Worm (Caenorhabditis elegans) whole organism, L2 larva: ENCODE data around the gene spcs-2.

Experiments
- R02D3.7 ChIP-seq: fragments of 150-350 bp; optimal IDR thresholded peaks from 2 replicates; lab custom pipeline; 2014; ENCODE audit warnings: missing biosample characterization, missing genetic modification characterization
- dmd-4 ChIP-seq: sonication (generic microtip); optimal IDR thresholded peaks from 2 replicates; lab custom pipeline; 2017; ENCODE audit warnings: missing biosample characterization, missing genetic modification characterization
- egl-27 ChIP-seq: sonication (generic microtip); optimal IDR thresholded peaks from 3 replicates; lab custom pipeline; 2017; ENCODE audit warnings: missing biosample characterization, missing genetic modification reagents, missing genetic modification characterization
- lin-13 ChIP-seq: fragments of 150-350 bp; optimal IDR thresholded peaks from 2 replicates; lab custom pipeline; 2014; ENCODE audit warnings: missing biosample characterization, missing genetic modification reagents, missing genetic modification characterization
- lin-39 ChIP-seq: fragments of 150-350 bp; optimal IDR thresholded peaks from 2 replicates; lab custom pipeline; 2014; ENCODE audit warnings: missing biosample characterization, missing genetic modification reagents, missing genetic modification characterization
- lsy-2 ChIP-seq, 2 experiments: fragments of 150-350 bp in 1 of 2; sonication (generic microtip) in 1 of 2; optimal IDR thresholded peaks; 2 replicates each; lab custom pipeline; 2014 to 2017; ENCODE audit warnings: missing biosample characterization in 2 of 2, missing genetic modification characterization in 2 of 2
- nhr-11 ChIP-seq: fragments of 150-350 bp; optimal IDR thresholded peaks from 2 replicates; lab custom pipeline; 2014; ENCODE audit warnings: missing biosample characterization, missing genetic modification characterization
- nhr-12 ChIP-seq: fragments of 150-350 bp; optimal IDR thresholded peaks from 2 replicates; lab custom pipeline; 2014; ENCODE audit warnings: missing biosample characterization, missing genetic modification characterization
- nhr-6 ChIP-seq: fragments of 150-350 bp; optimal IDR thresholded peaks from 2 replicates; lab custom pipeline; 2014; ENCODE audit warnings: missing biosample characterization, missing genetic modification characterization
- unc-39 ChIP-seq: fragments of 150-350 bp; optimal IDR thresholded peaks from 2 replicates; lab custom pipeline; 2014; ENCODE audit warnings: missing biosample characterization, missing genetic modification characterization
- unc-55 ChIP-seq: fragments of 150-350 bp; sonication (generic microtip); optimal IDR thresholded peaks from 3 replicates; lab custom pipeline; 2014; ENCODE audit warnings: missing biosample characterization, missing genetic modification reagents, missing genetic modification characterization
- zag-1 ChIP-seq: fragments of 150-350 bp; optimal IDR thresholded peaks from 2 replicates; lab custom pipeline; 2014; ENCODE audit warnings: missing biosample characterization, missing genetic modification characterization
- ztf-1 ChIP-seq: fragments of 200-800 bp; sonication (Bioruptor generic); conservative IDR thresholded peaks from 2 replicates; pipeline ENCODE4 v1.3.6; 2022; ENCODE audit warnings: missing genetic modification characterization, missing compliant biosample characterization
- ztf-11 ChIP-seq: sonication (generic microtip); optimal IDR thresholded peaks from 2 replicates; lab custom pipeline; 2017; ENCODE audit warnings: missing biosample characterization, missing genetic modification characterization

DNA sequence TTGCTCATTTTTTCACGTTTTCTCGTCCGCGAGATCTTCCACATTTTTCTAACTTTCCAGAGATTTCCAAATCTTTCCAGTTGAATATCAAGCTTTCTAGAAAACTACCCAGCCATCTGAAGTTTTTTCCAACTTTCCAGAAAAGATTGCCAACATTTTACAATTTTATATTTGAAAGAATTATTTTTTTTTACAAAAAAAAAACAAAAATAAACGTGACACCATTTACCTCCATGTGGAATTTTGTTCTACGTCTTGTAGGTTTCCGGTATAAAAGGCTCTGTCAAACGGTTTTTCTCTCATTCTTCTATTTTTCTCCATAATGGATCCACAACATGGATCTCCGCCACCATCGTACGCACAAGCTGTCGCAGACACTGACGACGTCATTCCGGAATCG is 10.2 kb upstream of the spcs-2 start, which contains the start of gene Y37D8A.8:
- TF ChIP-seq ztf-1 (no peak), unc-55 (no peak), nhr-6 (tag; lab: Kevin White, UChicago) (no peak), dmd-4 (tag; lab: Kevin White, UChicago) (no peak), nhr-11 (tag; lab: Kevin White, UChicago) (no peak), zag-1 (tag; lab: Kevin White, UChicago) (no peak), egl-27 (tag; lab: Kevin White, UChicago) (no peak), ztf-11 (tag; lab: Kevin White, UChicago) (no peak), lsy-2 (tag; optimal IDR thresholded peaks at IDR 0.05; lab: Kevin White, UChicago) (no peak), lin-13 (GFP tag; lab: Kevin White, UChicago) (no peak), unc-39 (tag; lab: Kevin White, UChicago) (no peak), R02D3.7 (tag; lab: Kevin White, UChicago) (no peak), lin-39 (tag; lab: Kevin White, UChicago) (no peak), nhr-12 (no peak)
